Worm (Caenorhabditis elegans) whole organism, young adult: ENCODE results near the gene lsy-2.

ENCODE experiments used
- aptf-3 ChIP-seq: fragments of 200-800 bp; sonication (Bioruptor generic); IDR thresholded peaks from 2 replicates; pipeline ENCODE4 v1.3.6; 2022; ENCODE audit warnings: missing genetic modification characterization, missing compliant biosample characterization
- dox-1 ChIP-seq: fragments of 200-800 bp; sonication (Bioruptor generic); IDR thresholded peaks from 2 replicates; pipeline ENCODE4 v1.3.6; 2022; ENCODE audit warnings: missing genetic modification reagents, missing genetic modification characterization, missing compliant biosample characterization
- hmg-1.2 ChIP-seq: fragments of 200-800 bp; sonication (Bioruptor generic); IDR thresholded peaks from 2 replicates; pipeline ENCODE4 v1.3.6; 2022; ENCODE audit warnings: missing genetic modification reagents, missing genetic modification characterization, missing compliant biosample characterization
- hrde-1 ChIP-seq: sonication (generic microtip); optimal IDR thresholded peaks from 2 replicates; lab custom pipeline; 2016; ENCODE audit warnings: missing genetic modification characterization, mild to moderate bottlenecking, missing compliant biosample characterization, moderate library complexity, missing genotype, missing genetic modification reagents, borderline replicate concordance
- sea-2 ChIP-seq: fragments of 200-800 bp; sonication (Bioruptor generic); IDR thresholded peaks from 2 replicates; pipeline ENCODE4 v1.3.6; 2022; ENCODE audit warnings: missing genetic modification characterization, missing compliant biosample characterization

DNA sequence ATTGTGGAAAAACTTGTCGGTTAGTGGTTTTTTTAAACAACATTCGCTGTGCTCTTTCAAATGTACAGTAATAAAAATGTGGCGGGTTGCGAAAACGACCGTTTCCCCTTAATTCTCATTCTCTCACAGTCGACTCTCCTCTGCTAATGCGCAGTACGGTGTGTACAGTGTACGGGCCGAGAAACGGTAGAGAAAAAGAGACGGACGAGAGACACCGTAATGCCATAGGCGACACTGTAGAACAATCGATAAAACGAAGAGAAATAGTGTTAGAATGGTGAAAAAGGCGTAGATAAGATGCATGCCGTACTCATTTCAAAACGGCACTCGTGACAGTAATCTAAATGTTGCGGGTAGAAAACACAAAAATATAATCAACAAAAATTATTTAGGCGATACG, 989 bp downstream of the lsy-2 start:
- TF ChIP-seq aptf-3 (no peak), sea-2 (GFP tag; lab: Robert Waterston, UW) (no peak), hrde-1 (tag; lab: Kevin White, UChicago) (no peak), dox-1 (no peak), hmg-1.2 (GFP tag; lab: Robert Waterston, UW) (peak; percentile 46; the same call in 1 of the 2 replicates)
